Fruit fly (Drosophila melanogaster): ENCODE data around the gene CG15386.

CG15386 gene

DNA sequence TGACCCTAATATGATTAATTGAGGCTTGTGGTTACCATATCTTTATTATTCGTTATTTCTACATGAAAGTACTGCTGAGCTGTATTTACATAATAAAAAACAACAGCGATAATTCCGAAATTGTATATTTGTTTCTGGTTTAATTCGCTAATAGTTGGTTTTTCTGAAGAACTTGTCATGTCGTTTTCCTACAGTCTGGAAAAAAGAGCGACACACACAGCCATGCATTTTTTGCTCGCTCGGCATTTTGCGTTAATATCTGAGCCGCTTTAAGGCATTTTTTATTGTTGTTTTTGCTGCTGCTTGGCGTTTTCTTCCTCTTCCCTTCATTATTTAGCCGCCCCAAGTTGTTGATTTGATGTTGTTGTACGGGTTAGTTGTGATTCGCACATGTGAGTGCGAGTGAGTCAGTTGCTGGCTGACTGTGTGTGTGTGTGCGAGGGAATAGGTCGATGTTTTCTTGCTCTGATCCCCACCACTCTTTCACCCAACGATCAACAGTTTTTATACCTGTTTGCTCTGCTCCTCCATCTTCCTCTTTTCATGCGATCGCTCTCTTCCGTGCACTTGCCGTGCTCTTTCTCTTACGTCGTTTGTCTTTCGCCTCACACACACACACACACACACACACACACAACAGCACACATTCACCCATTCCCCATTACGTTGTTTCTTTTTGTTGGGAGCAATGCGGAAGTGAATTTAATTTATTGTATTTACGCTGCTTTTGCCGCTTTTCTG, 41.8 kb downstream of the CG15386 start:
- TF ChIP-seq knrl (GFP tag; IDR thresholded peaks at IDR 0.05; ENCODE audit: partially characterized antibody), result 0 out of 3 replicates have a peak, but pooled peaks have one; percentile 11
- TF ChIP-seq Pdp1 (GFP tag; optimal IDR thresholded peaks at IDR 0.05), result peak in 1 of 2 experiments; percentile 1
- TF ChIP-seq CG5245 (GFP tag; optimal IDR thresholded peaks at IDR 0.05), result no peak
- TF ChIP-seq nom (GFP tag; optimal IDR thresholded peaks at IDR 0.05), result peak; percentile 49
- TF ChIP-seq CG9797 (GFP tag; optimal IDR thresholded peaks at IDR 0.05), result no peak
- no peak for TF ChIP-seq CG11723 (GFP tag; optimal IDR thresholded peaks at IDR 0.05)
- peak in 1 of 2 experiments; percentile 54 for TF ChIP-seq Hr78 (GFP tag; optimal IDR thresholded peaks at IDR 0.05)
- TF ChIP-seq Sin3A (optimal IDR thresholded peaks at IDR 0.05), result no peak
- TF ChIP-seq crol (GFP tag; IDR thresholded peaks at IDR 0.05), result peak; percentile 84
- no peak for TF ChIP-seq corto (GFP tag; optimal IDR thresholded peaks at IDR 0.05)
- TF ChIP-seq Hmr (GFP tag; optimal IDR thresholded peaks at IDR 0.05), result no peak
- TF ChIP-seq CkIIα-i1 (GFP tag; IDR thresholded peaks at IDR 0.05), result no peak
- TF ChIP-seq CG6683 (GFP tag; optimal IDR thresholded peaks at IDR 0.05), result no peak
- TF ChIP-seq CG1832 (GFP tag; optimal IDR thresholded peaks at IDR 0.05), result peak; percentile 74
- no peak for TF ChIP-seq peb (GFP tag; IDR thresholded peaks at IDR 0.05)
- TF ChIP-seq CG1233 (GFP tag; optimal IDR thresholded peaks at IDR 0.05), result no peak
- no peak for TF ChIP-seq CHES-1-like (GFP tag; optimal IDR thresholded peaks at IDR 0.05)
- TF ChIP-seq chn (GFP tag; optimal IDR thresholded peaks at IDR 0.05), result peak; percentile 21
- no peak for TF ChIP-seq CG31388 (GFP tag; optimal IDR thresholded peaks at IDR 0.05)
- no peak for TF ChIP-seq Asciz (GFP tag; optimal IDR thresholded peaks at IDR 0.05)
- no peak for TF ChIP-seq Antp (GFP tag; optimal IDR thresholded peaks at IDR 0.05)
- peak; percentile 63 for TF ChIP-seq oc (tag; optimal IDR thresholded peaks at IDR 0.05)
- no peak for TF ChIP-seq eyg (GFP tag; optimal IDR thresholded peaks at IDR 0.05)
- peak; percentile 2 for TF ChIP-seq gem (tag; optimal IDR thresholded peaks at IDR 0.05)
- TF ChIP-seq Adf1 (GFP tag; IDR thresholded peaks at IDR 0.05), result peak; percentile 30; the same call in 1 of the 2 replicates
- TF ChIP-seq Drgx (GFP tag; IDR thresholded peaks at IDR 0.05), result 0 out of 2 replicates have a peak, but pooled peaks have one; percentile 45
- TF ChIP-seq CG10979 (tag; optimal IDR thresholded peaks at IDR 0.05), result no peak
- no peak for TF ChIP-seq CG14014 (GFP tag; IDR thresholded peaks at IDR 0.05)
- no peak for TF ChIP-seq E2f2 (GFP tag; IDR thresholded peaks at IDR 0.05)
- peak; percentile 91 for TF ChIP-seq cg (GFP tag; optimal IDR thresholded peaks at IDR 0.05)
- TF ChIP-seq CG17385 (GFP tag; optimal IDR thresholded peaks at IDR 0.05), result peak; percentile 71
- TF ChIP-seq H15 (GFP tag; IDR thresholded peaks at IDR 0.05), result no peak
- TF ChIP-seq Hr3 (GFP tag; optimal IDR thresholded peaks at IDR 0.05), result no peak
- no peak for TF ChIP-seq z (GFP tag; IDR thresholded peaks at IDR 0.05)
- TF ChIP-seq Eip74EF (GFP tag; optimal IDR thresholded peaks at IDR 0.05), result peak in 1 of 2 experiments; percentile 94
- no peak for TF ChIP-seq E2f1 (GFP tag; IDR thresholded peaks at IDR 0.05)
- TF ChIP-seq sima (GFP tag; optimal IDR thresholded peaks at IDR 0.05), result no peak
- TF ChIP-seq CG33557 (GFP tag; optimal IDR thresholded peaks at IDR 0.05), result no peak
- no peak for TF ChIP-seq CG5953 (GFP tag; IDR thresholded peaks at IDR 0.05)
- TF ChIP-seq nmo (GFP tag; optimal IDR thresholded peaks at IDR 0.05), result no peak
- TF ChIP-seq ttk (GFP tag; IDR thresholded peaks at IDR 0.05), result no peak
- TF ChIP-seq CG11504 (tag; optimal IDR thresholded peaks at IDR 0.05), result no peak
- TF ChIP-seq ATbp (GFP tag; optimal IDR thresholded peaks at IDR 0.05), result no peak
- no peak for TF ChIP-seq tgo (GFP tag; IDR thresholded peaks at IDR 0.05)
- no peak for TF ChIP-seq Oli (tag; optimal IDR thresholded peaks at IDR 0.05)
- TF ChIP-seq CG12219 (GFP tag; optimal IDR thresholded peaks at IDR 0.05), result no peak
- TF ChIP-seq CG10462 (GFP tag; optimal IDR thresholded peaks at IDR 0.05), result no peak
- TF ChIP-seq ham (GFP tag; IDR thresholded peaks at IDR 0.05), result no peak
- TF ChIP-seq CG2120 (GFP tag; optimal IDR thresholded peaks at IDR 0.05), result peak; percentile 29

Measured in whole organism, embryonic.